Worm (Caenorhabditis elegans) whole organism, young adult: ENCODE measurements around the gene C16C10.1.

Experiments
- B0019.2 ChIP-seq: fragments of 200-800 bp; sonication (Bioruptor generic); conservative IDR thresholded peaks from 2 replicates; pipeline ENCODE4 v1.3.6; 2022; ENCODE audit warnings: missing genetic modification reagents, missing genetic modification characterization, missing compliant biosample characterization
- B0261.1 ChIP-seq: sonication (generic microtip); optimal IDR thresholded peaks from 2 replicates; lab custom pipeline; 2016; ENCODE audit warnings: mild to moderate bottlenecking, missing genetic modification characterization, moderate library complexity, missing compliant biosample characterization
- C06A6.2 ChIP-seq: fragments of 200-800 bp; sonication (Bioruptor generic); conservative IDR thresholded peaks from 2 replicates; pipeline ENCODE4 v1.3.6; 2022; ENCODE audit warnings: missing genetic modification characterization, missing compliant biosample characterization
- C17E4.6 ChIP-seq: fragments of 200-800 bp; sonication (Bioruptor generic); IDR thresholded peaks from 2 replicates; pipeline ENCODE4 v1.3.6; 2022; ENCODE audit warnings: missing genetic modification reagents, missing genetic modification characterization, missing compliant biosample characterization
- F22D6.2 ChIP-seq: sonication (generic microtip); optimal IDR thresholded peaks from 2 replicates; lab custom pipeline; 2016; ENCODE audit warnings: mild to moderate bottlenecking, missing genetic modification characterization, missing compliant biosample characterization
- F23B12.7 ChIP-seq: sonication (generic microtip); optimal IDR thresholded peaks from 2 replicates; lab custom pipeline; 2017; ENCODE audit warnings: missing genetic modification characterization, mild to moderate bottlenecking, missing compliant biosample characterization, antibody characterized with exemption, moderate library complexity; ENCODE audit not compliant: insufficient read depth
- F57A8.1 ChIP-seq: fragments of 200-800 bp; sonication (Bioruptor generic); optimal IDR thresholded peaks from 2 replicates; lab custom pipeline; 2018; ENCODE audit warnings: mild to moderate bottlenecking, missing genetic modification characterization, moderate library complexity, missing compliant biosample characterization
- K12H6.12 ChIP-seq: fragments of 200-800 bp; sonication (Bioruptor generic); optimal IDR thresholded peaks from 2 replicates; lab custom pipeline; 2018; ENCODE audit warnings: mild to moderate bottlenecking, missing genetic modification characterization, missing compliant biosample characterization
- Y53F4B.3 ChIP-seq: fragments of 200-800 bp; sonication (Bioruptor generic); IDR thresholded peaks from 2 replicates; pipeline ENCODE4 v1.3.6; 2022; ENCODE audit warnings: missing genetic modification reagents, missing genetic modification characterization, missing compliant biosample characterization
- Y53G8AR.9 ChIP-seq: fragments of 200-800 bp; sonication (Bioruptor generic); conservative IDR thresholded peaks from 2 replicates; pipeline ENCODE4 v1.3.6; 2022; ENCODE audit warnings: missing genetic modification reagents, missing genetic modification characterization, missing compliant biosample characterization
- ZK185.1 ChIP-seq: sonication (generic microtip); optimal IDR thresholded peaks from 2 replicates; lab custom pipeline; 2016; ENCODE audit warnings: mild to moderate bottlenecking, missing genetic modification characterization, missing compliant biosample characterization; ENCODE audit not compliant: poor library complexity, severe bottlenecking
- aptf-2 ChIP-seq: fragments of 200-800 bp; sonication (Bioruptor generic); conservative IDR thresholded peaks from 2 replicates; pipeline ENCODE4 v1.3.6; 2022; ENCODE audit warnings: missing genetic modification reagents, missing genetic modification characterization, missing compliant biosample characterization
- aptf-3 ChIP-seq: fragments of 200-800 bp; sonication (Bioruptor generic); IDR thresholded peaks from 2 replicates; pipeline ENCODE4 v1.3.6; 2022; ENCODE audit warnings: missing genetic modification characterization, missing compliant biosample characterization
- atf-7 ChIP-seq: sonication (generic microtip); optimal IDR thresholded peaks from 2 replicates; lab custom pipeline; 2017; ENCODE audit warnings: mild to moderate bottlenecking, missing genetic modification characterization, missing compliant biosample characterization
- attf-3 ChIP-seq: fragments of 200-800 bp; sonication (Bioruptor generic); conservative IDR thresholded peaks from 2 replicates; pipeline ENCODE4 v1.3.6; 2022; ENCODE audit warnings: missing genetic modification reagents, missing genetic modification characterization, missing compliant biosample characterization
- attf-5 ChIP-seq: fragments of 200-800 bp; sonication (Bioruptor generic); optimal IDR thresholded peaks from 2 replicates; lab custom pipeline; 2018; ENCODE audit warnings: mild to moderate bottlenecking, missing genetic modification characterization, missing compliant biosample characterization
- ccch-3 ChIP-seq: fragments of 200-800 bp; sonication (Bioruptor generic); optimal IDR thresholded peaks from 2 replicates; lab custom pipeline; 2018; ENCODE audit warnings: mild to moderate bottlenecking, missing genetic modification characterization, missing compliant biosample characterization
- ceh-27 ChIP-seq: fragments of 200-800 bp; sonication (Bioruptor generic); optimal IDR thresholded peaks from 2 replicates; lab custom pipeline; 2018; ENCODE audit warnings: mild to moderate bottlenecking, missing genetic modification characterization, moderate library complexity, missing compliant biosample characterization
- chd-7 ChIP-seq: sonication (generic microtip); optimal IDR thresholded peaks from 2 replicates; lab custom pipeline; 2016; ENCODE audit warnings: mild to moderate bottlenecking, missing genetic modification characterization, moderate library complexity, missing compliant biosample characterization
- egl-44 ChIP-seq: fragments of 200-800 bp; sonication (Bioruptor generic); IDR thresholded peaks from 2 replicates; pipeline ENCODE4 v1.3.6; 2022; ENCODE audit warnings: missing genetic modification reagents, missing genetic modification characterization, missing compliant biosample characterization
- ekl-4 ChIP-seq: fragments of 200-800 bp; sonication (Bioruptor generic); IDR thresholded peaks from 2 replicates; pipeline ENCODE4 v1.3.6; 2022; ENCODE audit warnings: missing genetic modification reagents, missing genetic modification characterization, missing compliant biosample characterization
- gei-17 ChIP-seq: fragments of 200-800 bp; sonication (Bioruptor generic); optimal IDR thresholded peaks from 2 replicates; lab custom pipeline; 2018; ENCODE audit warnings: mild to moderate bottlenecking, missing genetic modification characterization, missing compliant biosample characterization
- hmg-1.2 ChIP-seq: fragments of 200-800 bp; sonication (Bioruptor generic); IDR thresholded peaks from 2 replicates; pipeline ENCODE4 v1.3.6; 2022; ENCODE audit warnings: missing genetic modification reagents, missing genetic modification characterization, missing compliant biosample characterization
- let-607 ChIP-seq, 2 experiments: fragments of 200-800 bp in 1 of 2; sonication (Bioruptor generic) in 1 of 2; sonication (generic microtip) in 1 of 2; optimal IDR thresholded peaks; 2 replicates each; lab custom pipeline; 2016 to 2018; ENCODE audit warnings: mild to moderate bottlenecking in 2 of 2, missing compliant biosample characterization in 2 of 2, missing genetic modification characterization in 2 of 2, moderate library complexity in 2 of 2, missing genotype in 1 of 2
- lin-35 ChIP-seq, 3 experiments: fragments of 150-350 bp in 2 of 3; sonication (generic microtip) in 1 of 3; optimal IDR thresholded peaks; 2 replicates each; lab custom pipeline; 2014 to 2018; ENCODE audit warnings: missing biosample characterization in 3 of 3, missing genetic modification characterization in 3 of 3, missing genetic modification reagents in 3 of 3
- lin-54 ChIP-seq: fragments of 200-800 bp; sonication (Bioruptor generic); optimal IDR thresholded peaks from 2 replicates; lab custom pipeline; 2018; ENCODE audit warnings: mild to moderate bottlenecking, missing genetic modification characterization, missing compliant biosample characterization
- madf-10 ChIP-seq: sonication (generic microtip); optimal IDR thresholded peaks from 2 replicates; lab custom pipeline; 2016; ENCODE audit warnings: mild to moderate bottlenecking, missing genetic modification characterization, missing compliant biosample characterization
- madf-3 ChIP-seq: fragments of 200-800 bp; sonication (Bioruptor generic); IDR thresholded peaks from 2 replicates; pipeline ENCODE4 v1.3.6; 2022; ENCODE audit warnings: missing genetic modification reagents, missing genetic modification characterization, missing compliant biosample characterization
- madf-6 ChIP-seq: fragments of 200-800 bp; sonication (Bioruptor generic); IDR thresholded peaks from 2 replicates; pipeline ENCODE4 v1.3.6; 2022; ENCODE audit warnings: missing genetic modification reagents, missing genetic modification characterization, missing compliant biosample characterization
- mcd-1 ChIP-seq: fragments of 200-800 bp; sonication (Bioruptor generic); IDR thresholded peaks from 2 replicates; pipeline ENCODE4 v1.3.6; 2022; ENCODE audit warnings: missing genetic modification reagents, missing genetic modification characterization, missing compliant biosample characterization
- mel-28 ChIP-seq: sonication (generic microtip); optimal IDR thresholded peaks from 2 replicates; lab custom pipeline; 2016; ENCODE audit warnings: borderline replicate concordance, mild to moderate bottlenecking, missing genetic modification characterization, missing compliant biosample characterization
- mxl-1 ChIP-seq: sonication (generic microtip); optimal IDR thresholded peaks from 2 replicates; lab custom pipeline; 2016; ENCODE audit warnings: missing genetic modification characterization, missing compliant biosample characterization
- nhr-80 ChIP-seq: sonication (generic microtip); optimal IDR thresholded peaks from 2 replicates; lab custom pipeline; 2016; ENCODE audit warnings: missing genetic modification characterization, missing compliant biosample characterization
- nhr-90 ChIP-seq: sonication (generic microtip); optimal IDR thresholded peaks from 2 replicates; lab custom pipeline; 2016; ENCODE audit warnings: missing genotype, mild to moderate bottlenecking, missing genetic modification characterization, missing compliant biosample characterization
- pha-4 ChIP-seq: fragments of 150-350 bp; sonication (generic microtip); optimal IDR thresholded peaks from 2 replicates; lab custom pipeline; 2014; ENCODE audit warnings: missing biosample characterization, missing genetic modification reagents, missing genetic modification characterization
- rcor-1 ChIP-seq: fragments of 200-800 bp; sonication (Bioruptor generic); IDR thresholded peaks from 2 replicates; pipeline ENCODE4 v1.3.6; 2022; ENCODE audit warnings: missing genetic modification reagents, missing genetic modification characterization, missing compliant biosample characterization
- snpc-4 ChIP-seq, 5 experiments: fragments of 150-350 bp in 1 of 5; sonication (generic microtip) in 4 of 5; optimal IDR thresholded peaks; 2 replicates each; lab custom pipeline; 2014 to 2018; ENCODE audit warnings: missing genetic modification characterization in 5 of 5, missing biosample characterization in 3 of 5, antibody characterized with exemption in 2 of 5, mild to moderate bottlenecking in 2 of 5, missing compliant biosample characterization in 2 of 5, missing genotype in 2 of 5, moderate library complexity in 2 of 5, missing genetic modification reagents in 1 of 5
- somi-1 ChIP-seq: fragments of 200-800 bp; sonication (Bioruptor generic); optimal IDR thresholded peaks from 2 replicates; lab custom pipeline; 2018; ENCODE audit warnings: mild to moderate bottlenecking, missing genetic modification characterization, missing compliant biosample characterization
- sptf-2 ChIP-seq: fragments of 200-800 bp; sonication (Bioruptor generic); optimal IDR thresholded peaks from 2 replicates; lab custom pipeline; 2018; ENCODE audit warnings: mild to moderate bottlenecking, missing genetic modification characterization, missing compliant biosample characterization
- tbp1 ChIP-seq: fragments of 200-800 bp; sonication (Bioruptor generic); optimal IDR thresholded peaks from 2 replicates; lab custom pipeline; 2018; ENCODE audit warnings: mild to moderate bottlenecking, missing genetic modification characterization, missing compliant biosample characterization
- tlf-1 ChIP-seq: fragments of 200-800 bp; sonication (Bioruptor generic); optimal IDR thresholded peaks from 2 replicates; lab custom pipeline; 2018; ENCODE audit warnings: mild to moderate bottlenecking, missing genetic modification characterization, missing compliant biosample characterization
- unc-62 ChIP-seq: fragments of 150-350 bp; optimal IDR thresholded peaks from 2 replicates; lab custom pipeline; 2014; ENCODE audit warnings: missing biosample characterization, missing genetic modification reagents, missing genetic modification characterization
- zfh-2 ChIP-seq: fragments of 200-800 bp; sonication (Bioruptor generic); conservative IDR thresholded peaks from 2 replicates; pipeline ENCODE4 v1.3.6; 2022; ENCODE audit warnings: missing genetic modification reagents, missing genetic modification characterization, missing compliant biosample characterization
- ztf-18 ChIP-seq: sonication (generic microtip); optimal IDR thresholded peaks from 2 replicates; lab custom pipeline; 2016; ENCODE audit warnings: missing genotype, mild to moderate bottlenecking, missing genetic modification characterization, missing compliant biosample characterization
- ztf-22 ChIP-seq: fragments of 200-800 bp; sonication (Bioruptor generic); optimal IDR thresholded peaks from 2 replicates; lab custom pipeline; 2018; ENCODE audit warnings: mild to moderate bottlenecking, missing genetic modification characterization, moderate library complexity, missing compliant biosample characterization
- ztf-25 ChIP-seq: fragments of 200-800 bp; sonication (Bioruptor generic); IDR thresholded peaks from 2 replicates; pipeline ENCODE4 v1.3.6; 2022; ENCODE audit warnings: missing genetic modification reagents, missing genetic modification characterization, missing compliant biosample characterization
- ztf-26 ChIP-seq: sonication (generic microtip); optimal IDR thresholded peaks from 2 replicates; lab custom pipeline; 2017; ENCODE audit warnings: missing genetic modification characterization, missing compliant biosample characterization

The C16C10.1 gene

ce11 chrIII:4193659-4194103, 12.4 kb upstream of the C16C10.1 start, which contains the start of gene xbp-1 (continued):
- TF ChIP-seq ztf-22 (GFP tag; lab: Kevin White, UChicago) (peak; percentile 95), ccch-3 (GFP tag; lab: Kevin White, UChicago) (no peak), attf-5 (GFP tag; lab: Kevin White, UChicago) (peak; percentile 98), C06A6.2 (peak; percentile 62), unc-62 (GFP tag; lab: Kevin White, UChicago) (peak; percentile 76), attf-3 (GFP tag; lab: Robert Waterston, UW) (no peak), nhr-80 (tag; lab: Kevin White, UChicago) (peak; percentile 100), pha-4 (tag; lab: Kevin White, UChicago) (peak; percentile 94), mel-28 (no peak), zfh-2 (GFP tag; lab: Robert Waterston, UW) (peak; percentile 85), B0261.1 (tag; lab: Kevin White, UChicago) (no peak), F23B12.7 (peak; percentile 31), mxl-1 (tag; lab: Kevin White, UChicago) (no peak), B0019.2 (GFP tag; lab: Robert Waterston, UW) (no peak), aptf-2 (no peak), egl-44 (GFP tag; lab: Robert Waterston, UW) (peak; percentile 70; the same call in 1 of the 2 replicates), tlf-1 (GFP tag; lab: Kevin White, UChicago) (peak; percentile 78), C17E4.6 (GFP tag; lab: Robert Waterston, UW) (no peak), somi-1 (GFP tag; lab: Kevin White, UChicago) (peak; percentile 59), sptf-2 (GFP tag; lab: Kevin White, UChicago) (peak; percentile 32), madf-6 (GFP tag; lab: Robert Waterston, UW) (peak; percentile 38; the same call in 1 of the 2 replicates), ztf-26 (tag; lab: Kevin White, UChicago) (peak; percentile 44), F22D6.2 (tag; lab: Kevin White, UChicago) (peak; percentile 47), lin-54 (GFP tag; lab: Kevin White, UChicago) (peak; percentile 67), tbp1 (peak; percentile 64), ekl-4 (GFP tag; lab: Robert Waterston, UW) (peak; percentile 78), snpc-4 (GFP tag; optimal IDR thresholded peaks at IDR 0.05; lab: Kevin White, UChicago) (no peak), snpc-4 (tag; optimal IDR thresholded peaks at IDR 0.05; lab: Kevin White, UChicago) (peak; percentile 52 to 71 (median 56)), Y53G8AR.9 (GFP tag; lab: Robert Waterston, UW) (0 out of 2 replicates have a peak, but pooled peaks have one; percentile 56), let-607 (tag; optimal IDR thresholded peaks at IDR 0.05; lab: Kevin White, UChicago) (peak; percentile 99), madf-3 (GFP tag; lab: Robert Waterston, UW) (peak; percentile 95), aptf-3 (GFP tag; lab: Robert Waterston, UW) (no peak), K12H6.12 (peak; percentile 89), gei-17 (GFP tag; lab: Kevin White, UChicago) (peak; percentile 38), ztf-18 (peak; percentile 64), Y53F4B.3 (GFP tag; lab: Robert Waterston, UW) (no peak), mcd-1 (peak; percentile 64), lin-35 (GFP tag; optimal IDR thresholded peaks at IDR 0.05; lab: Kevin White, UChicago) (peak in 1 of 3 experiments; percentile 48), nhr-90 (peak; percentile 79), ztf-25 (GFP tag; lab: Robert Waterston, UW) (no peak), ZK185.1 (peak; percentile 80), rcor-1 (peak; percentile 31), F57A8.1 (GFP tag; lab: Kevin White, UChicago) (no peak), madf-10 (tag; lab: Kevin White, UChicago) (peak; percentile 91), ceh-27 (GFP tag; lab: Kevin White, UChicago) (peak; percentile 69), hmg-1.2 (GFP tag; lab: Robert Waterston, UW) (peak; percentile 68; the same call in 1 of the 2 replicates), chd-7 (tag; lab: Kevin White, UChicago) (peak; percentile 77), atf-7 (tag; lab: Kevin White, UChicago) (peak; percentile 99)
